Fruit fly (Drosophila melanogaster): Measurements from ENCODE around the gene CG42613.
A peak's percentile ranks its signal among the peaks of the same experiment; 100 is the strongest.

CG42613 gene

DNA sequence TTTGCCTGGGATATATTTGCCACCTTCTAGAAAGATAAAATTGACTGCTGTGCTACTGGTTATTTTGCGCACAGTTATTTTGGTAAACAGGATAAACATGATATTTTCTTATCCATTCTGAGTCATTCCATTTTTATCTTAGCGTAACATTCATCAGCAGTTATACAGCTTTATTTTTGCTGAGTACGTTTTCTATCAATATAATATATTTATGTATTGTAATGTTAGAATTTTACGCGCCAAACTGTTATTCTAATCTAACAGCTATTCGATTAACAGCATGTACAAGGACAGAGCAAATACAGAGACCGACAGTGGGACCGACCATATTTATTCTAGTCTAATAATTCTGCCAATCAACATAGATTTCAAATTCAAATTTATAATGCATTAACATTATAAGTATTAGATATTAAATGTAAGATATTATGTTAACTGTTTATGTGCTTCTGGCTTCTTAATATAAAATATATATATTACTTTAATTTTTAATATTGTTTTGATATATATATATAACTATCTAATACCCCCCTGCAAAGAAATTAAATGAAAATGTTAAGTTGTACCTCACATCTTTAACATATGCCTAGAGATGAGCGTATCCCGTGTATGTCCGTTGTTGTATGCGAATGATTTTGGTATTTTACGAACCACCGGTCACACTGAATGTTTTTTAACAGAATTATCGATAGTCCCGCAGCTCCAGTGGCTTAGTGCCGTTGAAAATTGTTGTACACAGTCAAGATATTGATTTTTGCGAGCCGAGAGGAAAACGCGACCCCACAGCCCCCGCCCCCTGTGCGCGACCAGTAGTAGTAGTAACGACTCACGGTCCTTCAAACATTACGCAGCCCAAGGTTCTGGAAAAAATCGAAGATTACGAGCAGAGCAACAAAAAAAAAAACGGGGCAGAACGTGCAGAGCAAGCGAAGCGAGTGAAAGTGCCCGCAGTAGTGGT lies 22.8 kb upstream of the CG42613 start, which contains the start of gene EndoA (continued):
- TF ChIP-seq Fer3 (tag; optimal IDR thresholded peaks at IDR 0.05): peak; percentile 41
- peak; percentile 26 for TF ChIP-seq exex (tag; optimal IDR thresholded peaks at IDR 0.05)
- TF ChIP-seq Lim3 (GFP tag; IDR thresholded peaks at IDR 0.05): no peak
- TF ChIP-seq CoRest (tag; optimal IDR thresholded peaks at IDR 0.05): peak; percentile 65
- TF ChIP-seq danr (GFP tag; IDR thresholded peaks at IDR 0.05): no peak
- TF ChIP-seq Deaf1 (tag; optimal IDR thresholded peaks at IDR 0.05): peak; percentile 51
- no peak for TF ChIP-seq ro (GFP tag; IDR thresholded peaks at IDR 0.05)
- TF ChIP-seq MBD-R2 (GFP tag; IDR thresholded peaks at IDR 0.05): peak; percentile 58
- TF ChIP-seq z (GFP tag; IDR thresholded peaks at IDR 0.05): no peak
- no peak for TF ChIP-seq CG43689 (GFP tag; IDR thresholded peaks at IDR 0.05)
- TF ChIP-seq CG2129 (GFP tag; IDR thresholded peaks at IDR 0.05; ENCODE audit: partially characterized antibody): peak; percentile 21; the same call in 1 of the 2 replicates
- TF ChIP-seq B-H1 (GFP tag; IDR thresholded peaks at IDR 0.05): no peak
- no peak for TF ChIP-seq CG4328 (GFP tag; optimal IDR thresholded peaks at IDR 0.05)
- peak; percentile 49 for TF ChIP-seq trem (tag; optimal IDR thresholded peaks at IDR 0.05)
- TF ChIP-seq B-H2 (GFP tag; optimal IDR thresholded peaks at IDR 0.05): peak; percentile 41
- no peak for TF ChIP-seq rib (GFP tag; IDR thresholded peaks at IDR 0.05)
- no peak for TF ChIP-seq CG9817 (tag; optimal IDR thresholded peaks at IDR 0.05)
- peak; percentile 22 for TF ChIP-seq az2 (GFP tag; optimal IDR thresholded peaks at IDR 0.05)
- TF ChIP-seq toy (GFP tag; IDR thresholded peaks at IDR 0.05): no peak
- TF ChIP-seq Scr (GFP tag; IDR thresholded peaks at IDR 0.05; ENCODE audit: partially characterized antibody): peak; percentile 76
- TF ChIP-seq bsh (GFP tag; optimal IDR thresholded peaks at IDR 0.05): no peak
- TF ChIP-seq aop (GFP tag; IDR thresholded peaks at IDR 0.05): no peak
- TF ChIP-seq tup (GFP tag; optimal IDR thresholded peaks at IDR 0.05): no peak
- TF ChIP-seq trh (GFP tag; optimal IDR thresholded peaks at IDR 0.05): no peak
- TF ChIP-seq CG10462 (GFP tag; optimal IDR thresholded peaks at IDR 0.05): no peak
- TF ChIP-seq CrebB (tag; optimal IDR thresholded peaks at IDR 0.05): no peak
- no peak for TF ChIP-seq CG8478 (optimal IDR thresholded peaks at IDR 0.05)
- TF ChIP-seq CG4282 (GFP tag; optimal IDR thresholded peaks at IDR 0.05): no peak
- no peak for TF ChIP-seq Bteb2 (GFP tag; optimal IDR thresholded peaks at IDR 0.05)
- TF ChIP-seq odd (GFP tag; optimal IDR thresholded peaks at IDR 0.05): no peak
- no peak for TF ChIP-seq CG16779 (GFP tag; IDR thresholded peaks at IDR 0.05)
- TF ChIP-seq Antp (GFP tag; optimal IDR thresholded peaks at IDR 0.05): peak; percentile 36
- TF ChIP-seq CG10654 (GFP tag; optimal IDR thresholded peaks at IDR 0.05): peak; percentile 33
- TF ChIP-seq Neu2 (GFP tag; optimal IDR thresholded peaks at IDR 0.05; ENCODE audit: borderline replicate concordance): no peak
- peak; percentile 35 for TF ChIP-seq Rfx (GFP tag; IDR thresholded peaks at IDR 0.05)
- no peak for TF ChIP-seq CG18619 (GFP tag; optimal IDR thresholded peaks at IDR 0.05)
- 0 out of 3 replicates have a peak, but pooled peaks have one; percentile 52 for TF ChIP-seq Dbx (GFP tag; IDR thresholded peaks at IDR 0.05)
- TF ChIP-seq usp (GFP tag; optimal IDR thresholded peaks at IDR 0.05): no peak
- TF ChIP-seq schlank (tag; optimal IDR thresholded peaks at IDR 0.05): no peak
- TF ChIP-seq Hand (GFP tag; optimal IDR thresholded peaks at IDR 0.05): no peak
- TF ChIP-seq CG13894 (tag; optimal IDR thresholded peaks at IDR 0.05): peak; percentile 53
- TF ChIP-seq ems (GFP tag; optimal IDR thresholded peaks at IDR 0.05): no peak
- TF ChIP-seq Hr39 (optimal IDR thresholded peaks at IDR 0.05): no peak
- TF ChIP-seq zen2 (GFP tag; IDR thresholded peaks at IDR 0.05; ENCODE audit: partially characterized antibody): peak; percentile 41; the same call in 1 of the 3 replicates
- TF ChIP-seq pita (GFP tag; optimal IDR thresholded peaks at IDR 0.05): no peak
- no peak for TF ChIP-seq ase (GFP tag; IDR thresholded peaks at IDR 0.05)
- TF ChIP-seq YL-1 (GFP tag; optimal IDR thresholded peaks at IDR 0.05): peak; percentile 79
- TF ChIP-seq Ravus (GFP tag; IDR thresholded peaks at IDR 0.05): no peak
- TF ChIP-seq Atf-2 (GFP tag; optimal IDR thresholded peaks at IDR 0.05): no peak
- no peak for TF ChIP-seq sens-2 (GFP tag; IDR thresholded peaks at IDR 0.05)
